Worm (Caenorhabditis elegans): ENCODE measurements around the gene lgc-14.

Gene lgc-14

DNA sequence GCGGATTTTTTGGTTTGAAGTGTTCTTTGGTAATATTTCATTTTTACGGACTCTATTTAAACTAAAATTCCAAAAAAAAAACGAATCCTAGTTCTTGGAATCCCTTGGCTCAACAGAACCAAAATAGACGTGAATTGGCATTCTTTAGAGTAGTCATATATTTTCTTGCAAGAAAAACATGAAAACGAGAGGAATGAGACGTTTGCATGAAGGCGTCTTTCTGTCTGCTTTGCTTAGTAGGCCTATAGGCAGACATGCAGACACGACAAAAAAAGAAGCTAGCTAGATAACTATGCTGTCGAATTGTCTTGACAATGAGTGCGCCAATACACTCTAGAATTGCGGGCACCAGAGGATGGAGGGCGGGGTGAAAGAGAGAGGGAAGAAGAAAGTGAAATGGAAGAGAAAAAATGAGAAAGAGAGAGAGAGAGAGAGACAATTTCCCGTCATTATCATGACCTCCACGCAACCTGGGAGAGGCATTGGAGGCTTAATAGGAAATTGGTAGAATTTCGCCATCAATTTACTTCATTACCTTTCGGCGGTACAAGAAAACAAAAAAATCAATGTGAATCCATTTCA, 30.6 kb upstream of the lgc-14 start:
- TF ChIP-seq ceh-31 (tag; optimal IDR thresholded peaks at IDR 0.05) (peak; percentile 40), nfya-1 (tag; optimal IDR thresholded peaks at IDR 0.05) (peak; percentile 3), ttx-3 (tag; optimal IDR thresholded peaks at IDR 0.05) (no peak), pag-3 (tag; optimal IDR thresholded peaks at IDR 0.05; ENCODE audit: borderline replicate concordance) (no peak)

DNA sequence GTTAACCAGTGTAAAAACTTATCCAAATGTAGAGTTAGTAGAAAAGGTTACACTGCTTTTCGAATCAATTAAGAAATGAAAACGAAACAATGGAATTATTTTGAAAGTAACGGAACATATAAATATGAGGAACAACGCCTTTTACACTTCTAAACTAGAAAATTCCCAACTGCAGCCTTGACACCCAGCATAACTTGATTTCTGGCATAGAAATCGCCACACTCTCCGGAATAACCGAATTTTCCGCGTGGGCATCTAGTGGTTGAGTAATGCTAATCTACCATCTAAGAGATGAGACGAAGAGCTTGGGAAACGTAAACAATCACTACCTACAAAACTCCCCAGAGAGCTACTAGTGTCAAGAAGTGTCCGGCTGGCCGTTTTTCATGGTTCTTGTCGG, 30.1 kb upstream of the lgc-14 start:
- TF ChIP-seq unc-3 (GFP tag; conservative IDR thresholded peaks at IDR 0.05) = no peak
- TF ChIP-seq unc-3 (tag; optimal IDR thresholded peaks at IDR 0.05) = no peak
- peak; percentile 66 for TF ChIP-seq unc-42 (tag; optimal IDR thresholded peaks at IDR 0.05)

DNA sequence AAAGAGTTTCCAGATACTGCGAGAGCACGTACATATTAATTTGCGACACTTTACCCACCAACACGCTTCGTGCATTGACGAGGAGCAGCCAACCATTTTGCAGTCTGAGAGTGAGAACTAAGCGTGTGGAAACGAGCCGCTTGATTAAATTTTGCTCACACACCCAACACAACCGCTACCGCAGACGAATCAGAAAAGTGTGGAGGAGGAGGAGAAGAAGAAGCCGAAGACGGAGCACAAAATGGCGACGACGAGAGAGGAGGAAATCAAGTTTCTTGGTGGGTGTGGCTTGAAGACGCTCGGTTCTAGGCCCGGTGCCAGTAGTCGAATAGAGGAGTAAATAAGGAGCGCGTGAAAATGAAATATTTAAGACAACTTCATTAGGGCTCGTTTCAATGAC, 28.5 kb upstream of the lgc-14 start:
- TF ChIP-seq nhr-11 (tag; optimal IDR thresholded peaks at IDR 0.05) (no peak), elt-4 (tag; optimal IDR thresholded peaks at IDR 0.05) (peak; percentile 23), ceh-31 (tag; optimal IDR thresholded peaks at IDR 0.05) (peak; percentile 40), ceh-34 (tag; optimal IDR thresholded peaks at IDR 0.05) (no peak), ceh-14 (tag; optimal IDR thresholded peaks at IDR 0.05) (peak; percentile 86), tbx-7 (tag; optimal IDR thresholded peaks at IDR 0.05) (no peak), ceh-24 (tag; optimal IDR thresholded peaks at IDR 0.05) (no peak), nfya-1 (tag; optimal IDR thresholded peaks at IDR 0.05) (peak; percentile 50), unc-42 (tag; optimal IDR thresholded peaks at IDR 0.05) (peak; percentile 99)

DNA sequence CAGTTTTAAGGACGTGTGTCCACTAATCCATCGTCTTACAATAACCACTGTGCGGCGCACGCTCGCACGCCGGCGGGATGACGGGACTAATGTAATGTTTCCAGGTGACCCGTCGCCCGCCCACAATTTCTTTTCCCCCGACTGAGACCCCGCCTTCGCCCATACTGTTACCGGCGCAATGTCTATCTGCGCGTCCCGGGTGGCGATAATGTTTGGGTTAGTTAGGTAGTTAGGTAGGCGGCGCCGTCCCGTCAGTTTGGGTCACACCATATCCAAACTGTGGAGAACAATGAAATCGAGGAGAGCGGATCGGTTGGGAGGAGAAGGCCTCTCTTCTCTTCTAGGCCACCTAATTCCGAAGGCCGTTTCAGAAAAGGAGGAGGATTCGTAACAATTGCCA, 25.0 kb upstream of the lgc-14 start:
- TF ChIP-seq syd-9 (tag; optimal IDR thresholded peaks at IDR 0.05) (no peak), gmeb-2 (tag; optimal IDR thresholded peaks at IDR 0.05) (no peak), unc-86 (tag; optimal IDR thresholded peaks at IDR 0.05) (no peak), C38D4.7 (GFP tag; optimal IDR thresholded peaks at IDR 0.05) (no peak), elt-4 (tag; optimal IDR thresholded peaks at IDR 0.05) (peak; percentile 78), pqm-1 (tag; optimal IDR thresholded peaks at IDR 0.05) (no peak), ceh-19 (GFP tag; optimal IDR thresholded peaks at IDR 0.05) (no peak), dmd-4 (tag; optimal IDR thresholded peaks at IDR 0.05; ENCODE audit: borderline replicate concordance) (no peak), tbx-7 (tag; optimal IDR thresholded peaks at IDR 0.05) (no peak), unc-3 (GFP tag; conservative IDR thresholded peaks at IDR 0.05) (no peak), unc-3 (tag; optimal IDR thresholded peaks at IDR 0.05) (no peak), ceh-34 (tag; optimal IDR thresholded peaks at IDR 0.05) (peak; percentile 4), ceh-9 (tag; optimal IDR thresholded peaks at IDR 0.05) (no peak), lim-6 (tag; optimal IDR thresholded peaks at IDR 0.05) (no peak), pha-4 (tag; optimal IDR thresholded peaks at IDR 0.05) (no peak), ceh-2 (tag; optimal IDR thresholded peaks at IDR 0.05) (no peak), sdc-2 (tag; optimal IDR thresholded peaks at IDR 0.05) (no peak), C08G9.2 (tag; optimal IDR thresholded peaks at IDR 0.05) (peak; percentile 19), ceh-14 (tag; optimal IDR thresholded peaks at IDR 0.05) (no peak), fkh-10 (GFP tag; optimal IDR thresholded peaks at IDR 0.05) (no peak), ets-4 (tag; optimal IDR thresholded peaks at IDR 0.05) (no peak), nfya-1 (tag; optimal IDR thresholded peaks at IDR 0.05) (peak; percentile 15), pat-9 (tag; optimal IDR thresholded peaks at IDR 0.05) (no peak), ceh-6 (GFP tag; optimal IDR thresholded peaks at IDR 0.05) (peak; percentile 4), ceh-45 (GFP tag; IDR thresholded peaks at IDR 0.05) (no peak), ztf-16 (tag; optimal IDR thresholded peaks at IDR 0.05) (no peak), unc-42 (tag; optimal IDR thresholded peaks at IDR 0.05) (no peak), pha-2 (tag; optimal IDR thresholded peaks at IDR 0.05) (no peak), mec-3 (tag; optimal IDR thresholded peaks at IDR 0.05; ENCODE audit: borderline replicate concordance) (no peak), sox-4 (tag; optimal IDR thresholded peaks at IDR 0.05) (no peak), ahr-1 (tag; optimal IDR thresholded peaks at IDR 0.05) (no peak), lin-11 (tag; optimal IDR thresholded peaks at IDR 0.05) (no peak), nhr-11 (tag; optimal IDR thresholded peaks at IDR 0.05) (no peak), ceh-48 (tag; optimal IDR thresholded peaks at IDR 0.05) (no peak), fkh-6 (tag; optimal IDR thresholded peaks at IDR 0.05) (no peak), nhr-232 (tag; optimal IDR thresholded peaks at IDR 0.05) (no peak), T23F11.4 (GFP tag; optimal IDR thresholded peaks at IDR 0.05) (no peak), sox-2 (GFP tag; IDR thresholded peaks at IDR 0.05) (no peak), rnt-1 (tag; optimal IDR thresholded peaks at IDR 0.05) (no peak), zip-5 (tag; optimal IDR thresholded peaks at IDR 0.05) (no peak), F13H6.1 (tag; optimal IDR thresholded peaks at IDR 0.05) (no peak), ceh-31 (tag; optimal IDR thresholded peaks at IDR 0.05) (peak; percentile 61)
